Worm (Caenorhabditis elegans) whole organism, young adult: ENCODE results near the gene T26A5.8.

Experiments used
- B0261.1 ChIP-seq: sonication (generic microtip); optimal IDR thresholded peaks from 2 replicates; lab custom pipeline; 2016; ENCODE audit warnings: mild to moderate bottlenecking, missing genetic modification characterization, moderate library complexity, missing compliant biosample characterization
- C17E4.6 ChIP-seq: fragments of 200-800 bp; sonication (Bioruptor generic); IDR thresholded peaks from 2 replicates; pipeline ENCODE4 v1.3.6; 2022; ENCODE audit warnings: missing genetic modification reagents, missing genetic modification characterization, missing compliant biosample characterization
- F37B4.10 ChIP-seq: fragments of 200-800 bp; sonication (Bioruptor generic); IDR thresholded peaks from 2 replicates; pipeline ENCODE4 v1.3.6; 2022; ENCODE audit warnings: missing genetic modification characterization, missing compliant biosample characterization
- F49E8.2 ChIP-seq: sonication (generic microtip); optimal IDR thresholded peaks from 3 replicates; lab custom pipeline; 2017; ENCODE audit warnings: missing genetic modification characterization, mild to moderate bottlenecking, missing compliant biosample characterization, antibody characterized with exemption, moderate library complexity; ENCODE audit not compliant: insufficient read depth
- F52B5.7 ChIP-seq: sonication (generic microtip); optimal IDR thresholded peaks from 2 replicates; lab custom pipeline; 2016; ENCODE audit warnings: mild to moderate bottlenecking, missing genetic modification characterization, missing compliant biosample characterization
- K11D2.4 ChIP-seq: fragments of 200-800 bp; sonication (Bioruptor generic); IDR thresholded peaks from 2 replicates; pipeline ENCODE4 v1.3.6; 2022; ENCODE audit warnings: missing genetic modification reagents, missing genetic modification characterization, missing compliant biosample characterization
- T07F8.4 ChIP-seq: sonication (generic microtip); optimal IDR thresholded peaks from 2 replicates; lab custom pipeline; 2016; ENCODE audit warnings: mild to moderate bottlenecking, missing genetic modification characterization, moderate library complexity, missing compliant biosample characterization
- Y95B8A.8 ChIP-seq: fragments of 200-800 bp; sonication (Bioruptor generic); IDR thresholded peaks from 2 replicates; pipeline ENCODE4 v1.3.6; 2022; ENCODE audit warnings: missing genetic modification reagents, missing genetic modification characterization, missing compliant biosample characterization
- ama-1 ChIP-seq, 3 experiments: fragments of 150-350 bp in 1 of 3; sonication (generic microtip) in 2 of 3; optimal IDR thresholded peaks; 2 replicates each; lab custom pipeline; 2014 to 2018; ENCODE audit warnings: missing biosample characterization in 2 of 3, missing genetic modification characterization in 2 of 3, missing genetic modification reagents in 2 of 3
- atf-7 ChIP-seq: sonication (generic microtip); optimal IDR thresholded peaks from 2 replicates; lab custom pipeline; 2017; ENCODE audit warnings: mild to moderate bottlenecking, missing genetic modification characterization, missing compliant biosample characterization
- cebp-1 ChIP-seq, 2 experiments: fragments of 200-800 bp in 1 of 2; sonication (Bioruptor generic) in 1 of 2; sonication (generic microtip) in 1 of 2; IDR thresholded peaks in 1 of 2; optimal IDR thresholded peaks in 1 of 2; 2 replicates each; pipeline versions ENCODE4 v1.3.6 to Lab custom; 2017 to 2022; ENCODE audit warnings: missing compliant biosample characterization in 2 of 2, missing genetic modification characterization in 2 of 2, mild to moderate bottlenecking in 1 of 2, missing genetic modification reagents in 1 of 2, moderate library complexity in 1 of 2
- ceh-100 ChIP-seq: fragments of 200-800 bp; sonication (Bioruptor generic); IDR thresholded peaks from 2 replicates; pipeline ENCODE4 v1.3.6; 2022; ENCODE audit warnings: missing genetic modification reagents, missing genetic modification characterization, missing compliant biosample characterization
- ceh-91 ChIP-seq: fragments of 200-800 bp; sonication (Bioruptor generic); IDR thresholded peaks from 2 replicates; pipeline ENCODE4 v1.3.6; 2022; ENCODE audit warnings: missing genetic modification reagents, missing genetic modification characterization, missing compliant biosample characterization
- egl-18 ChIP-seq: fragments of 200-800 bp; sonication (Bioruptor generic); IDR thresholded peaks from 2 replicates; pipeline ENCODE4 v1.3.6; 2022; ENCODE audit warnings: missing genetic modification reagents, missing genetic modification characterization, missing compliant biosample characterization
- egrh-3 ChIP-seq: fragments of 200-800 bp; sonication (Bioruptor generic); IDR thresholded peaks from 2 replicates; pipeline ENCODE4 v1.3.6; 2022; ENCODE audit warnings: missing genetic modification reagents, missing genetic modification characterization, missing compliant biosample characterization
- gei-17 ChIP-seq: fragments of 200-800 bp; sonication (Bioruptor generic); optimal IDR thresholded peaks from 2 replicates; lab custom pipeline; 2018; ENCODE audit warnings: mild to moderate bottlenecking, missing genetic modification characterization, missing compliant biosample characterization
- hmg-1.2 ChIP-seq: fragments of 200-800 bp; sonication (Bioruptor generic); IDR thresholded peaks from 2 replicates; pipeline ENCODE4 v1.3.6; 2022; ENCODE audit warnings: missing genetic modification reagents, missing genetic modification characterization, missing compliant biosample characterization
- hrde-1 ChIP-seq: sonication (generic microtip); optimal IDR thresholded peaks from 2 replicates; lab custom pipeline; 2016; ENCODE audit warnings: missing genetic modification characterization, mild to moderate bottlenecking, missing compliant biosample characterization, moderate library complexity, missing genotype, missing genetic modification reagents, borderline replicate concordance
- hsf-1 ChIP-seq: fragments of 200-800 bp; sonication (Bioruptor generic); IDR thresholded peaks from 2 replicates; pipeline ENCODE4 v1.3.6; 2022; ENCODE audit warnings: missing genetic modification reagents, missing genetic modification characterization, missing compliant biosample characterization
- let-607 ChIP-seq, 2 experiments: fragments of 200-800 bp in 1 of 2; sonication (Bioruptor generic) in 1 of 2; sonication (generic microtip) in 1 of 2; optimal IDR thresholded peaks; 2 replicates each; lab custom pipeline; 2016 to 2018; ENCODE audit warnings: mild to moderate bottlenecking in 2 of 2, missing compliant biosample characterization in 2 of 2, missing genetic modification characterization in 2 of 2, moderate library complexity in 2 of 2, missing genotype in 1 of 2
- lin-26 ChIP-seq: fragments of 200-800 bp; sonication (Bioruptor generic); IDR thresholded peaks from 2 replicates; pipeline ENCODE4 v1.3.6; 2022; ENCODE audit warnings: missing genetic modification reagents, missing genetic modification characterization, missing compliant biosample characterization
- lin-35 ChIP-seq, 3 experiments: fragments of 150-350 bp in 2 of 3; sonication (generic microtip) in 1 of 3; optimal IDR thresholded peaks; 2 replicates each; lab custom pipeline; 2014 to 2018; ENCODE audit warnings: missing biosample characterization in 3 of 3, missing genetic modification characterization in 3 of 3, missing genetic modification reagents in 3 of 3
- lsl-1 ChIP-seq: fragments of 200-800 bp; sonication (Bioruptor generic); optimal IDR thresholded peaks from 2 replicates; lab custom pipeline; 2018; ENCODE audit warnings: mild to moderate bottlenecking, missing genetic modification characterization, moderate library complexity, missing compliant biosample characterization
- madf-10 ChIP-seq: sonication (generic microtip); optimal IDR thresholded peaks from 2 replicates; lab custom pipeline; 2016; ENCODE audit warnings: mild to moderate bottlenecking, missing genetic modification characterization, missing compliant biosample characterization
- madf-3 ChIP-seq: fragments of 200-800 bp; sonication (Bioruptor generic); IDR thresholded peaks from 2 replicates; pipeline ENCODE4 v1.3.6; 2022; ENCODE audit warnings: missing genetic modification reagents, missing genetic modification characterization, missing compliant biosample characterization
- madf-6 ChIP-seq: fragments of 200-800 bp; sonication (Bioruptor generic); IDR thresholded peaks from 2 replicates; pipeline ENCODE4 v1.3.6; 2022; ENCODE audit warnings: missing genetic modification reagents, missing genetic modification characterization, missing compliant biosample characterization
- mel-28 ChIP-seq: sonication (generic microtip); optimal IDR thresholded peaks from 2 replicates; lab custom pipeline; 2016; ENCODE audit warnings: borderline replicate concordance, mild to moderate bottlenecking, missing genetic modification characterization, missing compliant biosample characterization
- mes-4 ChIP-seq: sonication (generic microtip); optimal IDR thresholded peaks from 2 replicates; lab custom pipeline; 2016; ENCODE audit warnings: missing genotype, missing genetic modification characterization, missing compliant biosample characterization
- nfyb-1 ChIP-seq: fragments of 200-800 bp; sonication (Bioruptor generic); IDR thresholded peaks from 2 replicates; pipeline ENCODE4 v1.3.6; 2022; ENCODE audit warnings: missing genetic modification reagents, missing genetic modification characterization, missing compliant biosample characterization
- nhr-80 ChIP-seq: sonication (generic microtip); optimal IDR thresholded peaks from 2 replicates; lab custom pipeline; 2016; ENCODE audit warnings: missing genetic modification characterization, missing compliant biosample characterization
- nhr-90 ChIP-seq: sonication (generic microtip); optimal IDR thresholded peaks from 2 replicates; lab custom pipeline; 2016; ENCODE audit warnings: missing genotype, mild to moderate bottlenecking, missing genetic modification characterization, missing compliant biosample characterization
- pbrm-1 ChIP-seq: fragments of 200-800 bp; sonication (Bioruptor generic); IDR thresholded peaks from 2 replicates; pipeline ENCODE4 v1.3.6; 2022; ENCODE audit warnings: missing genetic modification reagents, missing genetic modification characterization, missing compliant biosample characterization
- rec-8 ChIP-seq, 2 experiments: sonication (generic microtip); optimal IDR thresholded peaks; 2 replicates each; lab custom pipeline; 2016; ENCODE audit warnings: mild to moderate bottlenecking in 2 of 2, missing genetic modification characterization in 2 of 2, missing genetic modification reagents in 2 of 2, missing genotype in 2 of 2, missing biosample characterization in 1 of 2, missing compliant biosample characterization in 1 of 2, moderate library complexity in 1 of 2
- repo-1 ChIP-seq: sonication (generic microtip); optimal IDR thresholded peaks from 2 replicates; lab custom pipeline; 2017; ENCODE audit warnings: mild to moderate bottlenecking, missing genetic modification characterization, missing compliant biosample characterization
- somi-1 ChIP-seq: fragments of 200-800 bp; sonication (Bioruptor generic); optimal IDR thresholded peaks from 2 replicates; lab custom pipeline; 2018; ENCODE audit warnings: mild to moderate bottlenecking, missing genetic modification characterization, missing compliant biosample characterization
- sptf-2 ChIP-seq: fragments of 200-800 bp; sonication (Bioruptor generic); optimal IDR thresholded peaks from 2 replicates; lab custom pipeline; 2018; ENCODE audit warnings: mild to moderate bottlenecking, missing genetic modification characterization, missing compliant biosample characterization
- ztf-26 ChIP-seq: sonication (generic microtip); optimal IDR thresholded peaks from 2 replicates; lab custom pipeline; 2017; ENCODE audit warnings: missing genetic modification characterization, missing compliant biosample characterization

Gene T26A5.8

ce11 chrIII:6420995-6421404, 41.7 kb downstream of the T26A5.8 start (continued):
- no peak for TF ChIP-seq sptf-2 (GFP tag; lab: Kevin White, UChicago)
- TF ChIP-seq madf-6 (GFP tag; lab: Robert Waterston, UW): peak; percentile 50; the same call in 1 of the 2 replicates
- peak; percentile 80 for TF ChIP-seq pbrm-1
- peak; percentile 99 for TF ChIP-seq hmg-1.2 (GFP tag; lab: Robert Waterston, UW)
- TF ChIP-seq B0261.1 (tag; lab: Kevin White, UChicago): no peak
- TF ChIP-seq ceh-100 (GFP tag; lab: Robert Waterston, UW): peak; percentile 51
- TF ChIP-seq F37B4.10 (GFP tag; lab: Robert Waterston, UW): no peak
- TF ChIP-seq repo-1: peak; percentile 89
- TF ChIP-seq egl-18 (GFP tag; lab: Robert Waterston, UW): no peak
- peak; percentile 60 for TF ChIP-seq madf-10 (tag; lab: Kevin White, UChicago)
- peak; percentile 85 for TF ChIP-seq atf-7 (tag; lab: Kevin White, UChicago)
- TF ChIP-seq lin-35 (GFP tag; optimal IDR thresholded peaks at IDR 0.05; lab: Kevin White, UChicago): peak in 1 of 3 experiments; percentile 23
- no peak for TF ChIP-seq hrde-1
- TF ChIP-seq K11D2.4: peak; percentile 85

DNA sequence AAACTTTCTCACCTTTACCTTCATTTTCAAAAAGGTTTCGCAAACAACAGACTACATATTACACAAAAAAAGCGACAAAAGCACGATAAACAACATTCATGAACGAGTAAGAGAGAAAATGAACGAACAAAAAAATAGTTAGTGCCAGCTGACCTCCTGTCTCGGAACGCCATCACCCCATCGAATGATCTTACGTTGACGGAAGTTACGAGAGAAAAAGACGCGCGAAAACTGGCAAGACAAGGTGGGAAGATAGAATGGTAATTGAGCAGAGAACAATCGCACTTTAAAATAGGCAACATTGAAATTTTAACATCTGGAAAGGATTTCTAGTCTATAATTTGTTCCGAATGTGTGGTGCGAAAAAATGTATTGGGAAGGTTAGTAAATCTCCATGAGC, 42.5 kb downstream of the T26A5.8 start:
- TF ChIP-seq ama-1 (optimal IDR thresholded peaks at IDR 0.05; lab: Kevin White, UChicago) (peak; percentile 2), ama-1 (GFP tag; optimal IDR thresholded peaks at IDR 0.05; lab: Kevin White, UChicago) (no peak), somi-1 (GFP tag; lab: Kevin White, UChicago) (peak; percentile 18), hmg-1.2 (GFP tag; lab: Robert Waterston, UW) (no peak), lin-26 (0 out of 2 replicates have a peak, but pooled peaks have one; percentile 25)
- TF ChIP-seq, all 124 proteins: peak for 3

ce11 chrIII:6419409-6419944, 43.2 kb downstream of the T26A5.8 start, which contains the start of gene atgl-1:
Gene atgl-1 (minus strand): TSS chrIII:6419459.
- peak; percentile 12 for TF ChIP-seq nhr-80 (tag; lab: Kevin White, UChicago)
- TF ChIP-seq F49E8.2 (tag; lab: Kevin White, UChicago): no peak
- TF ChIP-seq hsf-1 (GFP tag; lab: Robert Waterston, UW): no peak
- TF ChIP-seq ztf-26 (tag; lab: Kevin White, UChicago): no peak
- no peak for TF ChIP-seq nhr-90 (tag; lab: Kevin White, UChicago)
- no peak for TF ChIP-seq lin-35 (GFP tag; optimal IDR thresholded peaks at IDR 0.05; lab: Kevin White, UChicago)
- TF ChIP-seq mel-28 (tag; lab: Kevin White, UChicago): no peak
- 0 out of 2 replicates have a peak, but pooled peaks have one; percentile 23 for TF ChIP-seq lin-26
- TF ChIP-seq F52B5.7 (tag; lab: Kevin White, UChicago): no peak

ce11 chrIII:6418254-6418653, 44.4 kb downstream of the T26A5.8 start:
- TF ChIP-seq hsf-1 (GFP tag; lab: Robert Waterston, UW) (0 out of 2 replicates have a peak, but pooled peaks have one; percentile 35), C17E4.6 (GFP tag; lab: Robert Waterston, UW) (no peak), lin-35 (GFP tag; optimal IDR thresholded peaks at IDR 0.05; lab: Kevin White, UChicago) (no peak), madf-3 (GFP tag; lab: Robert Waterston, UW) (0 out of 2 replicates have a peak, but pooled peaks have one; percentile 18), nfyb-1 (GFP tag; lab: Robert Waterston, UW) (0 out of 2 replicates have a peak, but pooled peaks have one; percentile 6), ztf-26 (tag; lab: Kevin White, UChicago) (peak; percentile 41)

DNA sequence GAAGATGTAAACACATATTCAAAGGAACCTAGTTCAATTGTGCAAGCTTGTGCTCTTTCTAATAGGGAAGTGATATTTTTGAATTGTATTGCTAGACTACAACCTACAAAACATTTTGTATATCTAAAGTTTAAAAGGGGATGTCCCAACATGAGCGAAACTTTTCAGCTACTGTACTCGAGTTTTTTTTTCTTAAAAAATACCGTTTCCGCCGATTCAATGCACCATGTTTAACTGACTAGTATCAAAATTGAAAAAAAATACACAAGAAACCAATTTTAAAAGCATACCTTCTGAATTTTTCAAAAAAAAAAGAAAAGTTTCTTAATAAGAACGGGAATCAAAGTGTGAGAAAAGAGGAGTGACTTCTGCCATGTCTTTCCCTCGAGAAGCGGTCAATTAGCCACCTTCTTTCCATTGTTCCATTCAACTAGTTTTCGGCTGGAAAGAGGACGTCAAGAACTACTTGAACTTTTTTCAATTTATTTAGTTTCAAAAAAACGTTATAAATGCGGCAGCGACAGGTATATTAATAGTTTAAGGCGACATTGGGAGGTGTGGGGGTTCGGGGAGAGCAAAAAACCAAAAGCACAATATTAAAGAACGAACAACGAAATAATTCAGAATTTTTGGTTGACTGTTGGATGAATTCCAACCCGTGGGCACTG, 47.2 kb downstream of the T26A5.8 start, which contains the start of gene nas-4:
TSS of gene nas-4 (minus strand) at position 351 of the 668 bp plus-strand sequence.
- TF ChIP-seq lsl-1 (GFP tag; lab: Kevin White, UChicago) (no peak), T07F8.4 (tag; lab: Kevin White, UChicago) (no peak), egrh-3 (GFP tag; lab: Robert Waterston, UW) (no peak), F37B4.10 (GFP tag; lab: Robert Waterston, UW) (no peak), mes-4 (no peak), rec-8 (tag; optimal IDR thresholded peaks at IDR 0.05; lab: Kevin White, UChicago) (no peak), cebp-1 (GFP tag; IDR thresholded peaks at IDR 0.05; lab: Robert Waterston, UW) (0 out of 2 replicates have a peak, but pooled peaks have one; percentile 38), cebp-1 (tag; optimal IDR thresholded peaks at IDR 0.05; lab: Kevin White, UChicago) (peak; percentile 71), ceh-91 (no peak), let-607 (tag; optimal IDR thresholded peaks at IDR 0.05; lab: Kevin White, UChicago) (peak in 1 of 2 experiments; percentile 13), Y95B8A.8 (GFP tag; lab: Robert Waterston, UW) (no peak), gei-17 (GFP tag; lab: Kevin White, UChicago) (no peak), repo-1 (peak; percentile 60)
